Worm (Caenorhabditis elegans): ENCODE results near the gene siah-1.
A peak's percentile ranks its signal among the peaks of the same experiment; 100 is the strongest.

The siah-1 gene

DNA sequence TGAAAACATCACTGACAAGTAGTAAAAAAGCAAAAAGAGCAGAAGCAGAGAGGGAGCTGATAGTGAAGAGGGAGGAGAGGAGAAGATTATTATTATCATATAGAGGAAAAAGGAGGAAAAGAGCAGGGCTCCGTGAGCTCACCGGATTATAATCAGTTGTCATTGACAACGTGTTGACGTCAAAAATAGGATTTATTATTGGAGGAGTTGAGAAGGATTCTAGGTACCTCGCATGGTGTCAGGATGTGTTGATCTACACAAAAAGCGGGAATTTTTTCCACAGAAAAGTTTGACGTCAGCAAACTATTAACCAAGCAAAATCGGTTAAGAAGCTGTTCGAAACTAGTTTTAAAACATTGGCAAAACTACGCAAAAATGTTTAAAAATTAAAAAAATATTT lies 30.3 kb downstream of the siah-1 start (continued):
- TF ChIP-seq tbx-2 (tag; optimal IDR thresholded peaks at IDR 0.05) (no peak), nhr-84 (tag; optimal IDR thresholded peaks at IDR 0.05) (no peak), ceh-63 (GFP tag; optimal IDR thresholded peaks at IDR 0.05) (no peak), pag-3 (tag; optimal IDR thresholded peaks at IDR 0.05; ENCODE audit: borderline replicate concordance, insufficient read depth) (no peak), elt-3 (tag; optimal IDR thresholded peaks at IDR 0.05) (no peak), sptf-1 (tag; optimal IDR thresholded peaks at IDR 0.05) (no peak), dsc-1 (tag; optimal IDR thresholded peaks at IDR 0.05) (peak; percentile 85), pqm-1 (tag; optimal IDR thresholded peaks at IDR 0.05) (no peak), snu-23 (GFP tag; optimal IDR thresholded peaks at IDR 0.05) (no peak), ztf-11 (tag; optimal IDR thresholded peaks at IDR 0.05) (no peak), ceh-90 (tag; optimal IDR thresholded peaks at IDR 0.05) (no peak), lir-3 (tag; optimal IDR thresholded peaks at IDR 0.05; ENCODE audit: poor library complexity) (no peak)

DNA sequence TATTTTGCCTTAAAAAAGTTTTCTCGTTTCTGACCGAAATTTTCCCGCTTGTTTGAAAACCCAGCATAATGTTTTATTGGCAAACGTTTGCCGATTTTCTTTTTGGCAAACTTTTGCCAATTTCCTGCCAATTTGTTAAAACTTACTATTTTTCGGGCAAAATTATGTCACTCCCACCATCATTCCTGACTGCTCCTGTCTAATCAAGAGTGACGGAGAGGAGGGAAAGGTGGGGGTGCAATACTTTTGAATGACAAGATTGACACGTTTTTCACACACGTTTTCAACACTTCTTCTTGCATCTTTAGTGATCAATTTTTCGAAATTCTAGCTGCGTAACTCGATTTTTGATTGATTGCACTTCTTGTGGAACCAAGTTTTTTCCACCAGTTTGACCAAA lies 37.7 kb downstream of the siah-1 start:
- TF ChIP-seq egl-13 (tag; optimal IDR thresholded peaks at IDR 0.05), result no peak
- no peak for TF ChIP-seq nhr-237 (tag; optimal IDR thresholded peaks at IDR 0.05)
- TF ChIP-seq snpc-4 (tag; optimal IDR thresholded peaks at IDR 0.05), result no peak
- TF ChIP-seq efl-1 (optimal IDR thresholded peaks at IDR 0.05), result no peak
- TF ChIP-seq efl-1 (GFP tag; optimal IDR thresholded peaks at IDR 0.05 in 1 of 2), result peak in 1 of 2 experiments; percentile 7

DNA sequence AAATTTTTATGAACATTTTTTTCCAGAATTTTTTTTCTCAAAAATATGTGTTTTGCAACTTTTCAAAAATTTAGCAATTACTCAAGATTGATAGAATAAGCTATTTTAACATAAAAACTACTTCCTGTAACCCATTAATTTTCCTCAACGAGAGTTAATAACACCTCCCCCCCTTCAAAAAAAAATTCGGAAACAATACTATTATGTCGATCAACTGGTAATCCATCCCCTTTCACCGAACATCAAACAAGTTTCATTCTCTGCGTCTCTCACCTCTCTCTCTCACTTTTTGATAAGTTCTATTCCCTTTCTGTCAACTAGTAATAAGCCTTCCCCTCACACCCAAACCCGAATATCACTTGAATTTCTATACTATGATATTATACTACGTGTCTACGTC lies 40.1 kb downstream of the siah-1 start, which contains the start of gene glct-6:
Gene glct-6, plus strand, starts transcription at position 301 of the 400 bp plus-strand sequence.
- TF ChIP-seq sup-37 (GFP tag; optimal IDR thresholded peaks at IDR 0.05), result no peak
- peak; percentile 0 for TF ChIP-seq snu-23 (GFP tag; optimal IDR thresholded peaks at IDR 0.05)

DNA sequence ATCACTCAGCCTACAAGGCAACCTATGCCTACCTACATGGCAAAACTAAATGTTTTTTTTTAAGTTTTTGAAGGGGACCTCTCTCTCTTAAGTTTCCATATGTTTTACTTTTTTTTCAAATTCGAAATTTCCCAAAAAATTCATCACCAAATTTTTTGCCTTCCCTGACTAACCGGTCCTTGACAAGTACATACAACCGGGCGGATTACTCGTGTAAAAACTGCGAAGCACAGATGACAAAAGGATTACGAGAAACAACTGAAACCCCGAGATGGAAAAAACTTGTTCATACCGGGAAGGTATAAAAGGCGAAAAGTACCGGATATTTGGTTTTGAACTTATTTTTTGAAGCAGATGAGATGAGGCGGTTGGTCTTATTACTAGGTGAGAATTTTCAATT lies 50.6 kb downstream of the siah-1 start, which contains the start of gene K09B3.1:
Gene K09B3.1, plus strand, starts transcription at position 301 of the 400 bp plus-strand sequence.
- TF ChIP-seq mdl-1 (tag; optimal IDR thresholded peaks at IDR 0.05), result no peak
- no peak for TF ChIP-seq swsn-7 (tag; optimal IDR thresholded peaks at IDR 0.05)
- no peak for TF ChIP-seq unc-98 (GFP tag; IDR thresholded peaks at IDR 0.05)
- no peak for TF ChIP-seq nhr-76 (tag; optimal IDR thresholded peaks at IDR 0.05)
- TF ChIP-seq elt-3 (tag; optimal IDR thresholded peaks at IDR 0.05), result no peak
- TF ChIP-seq alr-1 (tag; optimal IDR thresholded peaks at IDR 0.05; ENCODE audit: borderline replicate concordance), result no peak
- TF ChIP-seq ceh-88 (GFP tag; IDR thresholded peaks at IDR 0.05), result no peak
- no peak for TF ChIP-seq egl-27 (tag; optimal IDR thresholded peaks at IDR 0.05)
